Worm (Caenorhabditis elegans): ENCODE measurements around the gene F10G2.2.

- TF ChIP-seq ama-1 (optimal IDR thresholded peaks at IDR 0.05): no peak
- no peak for TF ChIP-seq blmp-1 (tag; optimal IDR thresholded peaks at IDR 0.05; ENCODE audit: insufficient read depth)
- TF ChIP-seq elt-3 (tag; optimal IDR thresholded peaks at IDR 0.05): no peak
- TF ChIP-seq nhr-237 (tag; optimal IDR thresholded peaks at IDR 0.05): no peak
- TF ChIP-seq ceh-16 (tag; optimal IDR thresholded peaks at IDR 0.05): no peak
- TF ChIP-seq mab-5 (tag; optimal IDR thresholded peaks at IDR 0.05): no peak
- no peak for TF ChIP-seq ceh-82 (tag; optimal IDR thresholded peaks at IDR 0.05)
These were observed 8.9 kb downstream of the F10G2.2 start, which contains the start of gene srh-187 for ce11 chrV:7339831-7340230.
